Fruit fly (Drosophila melanogaster) whole organism, pupa: Measurements from ENCODE around the gene yps.

Experiments used
- CG15710 ChIP-seq: fragments of 200-800 bp; sonication (Bioruptor generic); optimal IDR thresholded peaks from 2 replicates; lab custom pipeline; 2018; ENCODE audit warnings: missing biosample characterization, mild to moderate bottlenecking, missing genetic modification characterization, moderate library complexity
- CG32121 ChIP-seq: fragments of 200-800 bp; sonication (Bioruptor generic); IDR thresholded peaks from 2 replicates; pipeline ENCODE4 v1.3.6; 2022; ENCODE audit warnings: missing biosample characterization, missing genetic modification characterization
- CG34367 ChIP-seq: fragments of 200-800 bp; sonication (Bioruptor generic); optimal IDR thresholded peaks from 2 replicates; lab custom pipeline; 2018; ENCODE audit warnings: missing biosample characterization, mild to moderate bottlenecking, missing genetic modification characterization
- CG4496 ChIP-seq: fragments of 200-800 bp; sonication (Bioruptor generic); IDR thresholded peaks from 3 replicates; pipeline ENCODE4 v1.3.6; 2022; ENCODE audit warnings: missing biosample characterization, missing genetic modification characterization
- Ets98B ChIP-seq: fragments of 200-800 bp; sonication (Bioruptor generic); IDR thresholded peaks from 2 replicates; pipeline ENCODE4 v1.3.6; 2022; ENCODE audit warnings: missing biosample characterization, missing genetic modification characterization
- Snoo ChIP-seq: fragments of 200-800 bp; sonication (Bioruptor generic); optimal IDR thresholded peaks from 3 replicates; lab custom pipeline; 2017; ENCODE audit warnings: missing biosample characterization, mild to moderate bottlenecking, missing genetic modification characterization, inconsistent platforms
- gl ChIP-seq: fragments of 200-800 bp; sonication (Bioruptor generic); optimal IDR thresholded peaks from 2 replicates; lab custom pipeline; 2018; ENCODE audit warnings: missing biosample characterization, mild to moderate bottlenecking, missing genetic modification characterization
- rn ChIP-seq: fragments of 200-800 bp; sonication (Bioruptor generic); IDR thresholded peaks from 2 replicates; pipeline ENCODE4 v1.3.6; 2022; ENCODE audit warnings: missing biosample characterization, missing genetic modification characterization

DNA sequence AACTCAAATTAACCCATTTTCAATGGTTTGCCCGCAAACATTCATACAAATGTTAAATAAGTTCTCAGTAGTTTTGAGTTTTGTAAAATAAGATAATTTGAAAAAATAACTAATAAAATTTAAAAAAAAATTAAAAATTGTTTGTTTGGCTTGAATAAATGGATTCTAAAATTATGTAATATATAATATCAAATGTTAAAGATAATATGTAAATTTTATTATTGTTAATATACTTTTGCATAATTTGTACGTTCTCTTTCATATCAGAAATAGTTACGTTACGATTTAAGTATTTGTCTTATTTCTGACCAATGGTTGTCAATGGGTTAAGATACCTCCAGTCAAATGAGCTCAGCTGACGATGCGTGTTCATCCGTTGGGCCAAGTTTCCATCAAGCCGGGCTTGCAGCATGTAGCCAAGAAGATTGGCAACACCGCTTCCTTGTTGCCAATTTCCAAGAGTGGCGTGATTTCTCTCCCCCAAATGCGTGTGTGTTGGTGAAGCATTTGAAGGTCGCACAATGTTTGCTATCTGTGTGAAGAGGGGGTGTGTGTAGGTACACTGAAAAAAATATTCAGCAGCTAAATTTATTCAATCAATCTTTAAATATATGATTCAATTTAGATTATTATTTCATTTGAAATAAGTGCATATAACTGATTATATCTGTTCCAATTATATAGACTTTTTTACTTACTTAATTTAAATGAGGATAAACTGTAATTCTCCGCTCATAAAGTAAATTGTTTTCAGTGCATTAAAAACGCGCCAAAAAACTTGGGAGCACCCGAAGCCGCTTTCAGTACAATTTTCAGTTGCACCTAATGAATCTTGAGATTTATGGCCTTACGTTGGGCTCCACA lies 27.9 kb downstream of the yps start:
- TF ChIP-seq Ets98B (GFP tag; lab: Robert Waterston, UW) (peak; percentile 39; the same call in 1 of the 2 replicates), CG32121 (GFP tag; lab: Robert Waterston, UW) (no peak), Snoo (peak; percentile 15), rn (GFP tag; lab: Robert Waterston, UW) (no peak), CG34367 (tag; lab: Kevin White, UChicago) (no peak), CG15710 (tag; lab: Kevin White, UChicago) (peak; percentile 66), CG4496 (GFP tag; lab: Robert Waterston, UW) (peak; percentile 51; the same call in 2 of the 3 replicates), gl (tag; lab: Kevin White, UChicago) (no peak)
